Fruit fly (Drosophila melanogaster) whole organism, embryonic: ENCODE results near the gene Lasp.
A peak's percentile ranks its signal among the peaks of the same experiment; 100 is the strongest.

ENCODE experiments used
- Blimp-1 ChIP-seq: fragments of 200-800 bp; sonication (Bioruptor generic); optimal IDR thresholded peaks from 3 replicates; lab custom pipeline; 2018; ENCODE audit warnings: missing biosample characterization, missing genetic modification characterization, mild to moderate bottlenecking, moderate library complexity, missing genetic modification reagents
- CG11696 ChIP-seq: fragments of 200-800 bp; sonication (Bioruptor generic); IDR thresholded peaks from 2 replicates; pipeline ENCODE4 v1.3.6; 2022; ENCODE audit warnings: missing biosample characterization, missing genetic modification characterization
- CG13296 ChIP-seq: fragments of 200-800 bp; sonication (Bioruptor generic); optimal IDR thresholded peaks from 3 replicates; lab custom pipeline; 2018; ENCODE audit warnings: missing biosample characterization, mild to moderate bottlenecking, missing genetic modification characterization
- CG13624 ChIP-seq: fragments of 200-800 bp; sonication (Bioruptor generic); optimal IDR thresholded peaks from 2 replicates; lab custom pipeline; 2016; ENCODE audit warnings: missing biosample characterization, missing genetic modification characterization
- CG14860 ChIP-seq: fragments of 200-800 bp; sonication (Bioruptor generic); IDR thresholded peaks from 3 replicates; pipeline ENCODE4 v1.3.6; 2022; ENCODE audit warnings: missing biosample characterization, missing genetic modification characterization; ENCODE audit not compliant: partially characterized antibody
- CG15479 ChIP-seq: fragments of 200-800 bp; sonication (Bioruptor generic); optimal IDR thresholded peaks from 3 replicates; lab custom pipeline; 2019; ENCODE audit warnings: missing biosample characterization, mild to moderate bottlenecking, missing genetic modification characterization, moderate library complexity
- CG16779 ChIP-seq: fragments of 200-800 bp; sonication (Bioruptor generic); IDR thresholded peaks from 2 replicates; pipeline ENCODE4 v1.3.6; 2022; ENCODE audit warnings: missing biosample characterization, missing genetic modification characterization
- CG17359 ChIP-seq: fragments of 200-800 bp; sonication (Bioruptor generic); optimal IDR thresholded peaks from 3 replicates; lab custom pipeline; 2018; ENCODE audit warnings: missing biosample characterization, mild to moderate bottlenecking, missing genetic modification characterization, moderate library complexity
- CG2875 ChIP-seq: fragments of 200-800 bp; sonication (Bioruptor generic); optimal IDR thresholded peaks from 2 replicates; lab custom pipeline; 2017; ENCODE audit warnings: missing biosample characterization, mild to moderate bottlenecking, missing genetic modification characterization, missing genetic modification reagents
- CG3065 ChIP-seq: fragments of 200-800 bp; sonication (Bioruptor generic); optimal IDR thresholded peaks from 2 replicates; lab custom pipeline; 2016; ENCODE audit warnings: missing biosample characterization, missing genetic modification characterization
- CG34224 ChIP-seq: fragments of 200-800 bp; sonication (Bioruptor generic); IDR thresholded peaks from 3 replicates; pipeline ENCODE4 v1.3.6; 2022; ENCODE audit warnings: missing biosample characterization, missing genetic modification characterization; ENCODE audit not compliant: partially characterized antibody
- CG4360 ChIP-seq: fragments of 200-800 bp; sonication (Bioruptor generic); IDR thresholded peaks from 2 replicates; pipeline ENCODE4 v1.3.6; 2022; ENCODE audit warnings: missing biosample characterization, missing genetic modification characterization
- CG4424 ChIP-seq: fragments of 200-800 bp; sonication (Bioruptor generic); optimal IDR thresholded peaks from 3 replicates; lab custom pipeline; 2016; ENCODE audit warnings: missing biosample characterization, missing genetic modification characterization
- CG4730 ChIP-seq: fragments of 200-800 bp; sonication (Bioruptor generic); IDR thresholded peaks from 2 replicates; pipeline ENCODE4 v1.3.6; 2022; ENCODE audit warnings: missing biosample characterization, missing genetic modification characterization
- CG6254 ChIP-seq: fragments of 200-800 bp; sonication (Bioruptor generic); optimal IDR thresholded peaks from 3 replicates; lab custom pipeline; 2017; ENCODE audit warnings: mild to moderate bottlenecking, missing biosample characterization, missing genetic modification reagents, missing genetic modification characterization
- CG6272 ChIP-seq: fragments of 200-800 bp; sonication (Bioruptor generic); IDR thresholded peaks from 2 replicates; pipeline ENCODE4 v1.3.6; 2022; ENCODE audit warnings: missing biosample characterization, missing genetic modification characterization
- CG7987 ChIP-seq: fragments of 200-800 bp; sonication (Bioruptor generic); optimal IDR thresholded peaks from 2 replicates; lab custom pipeline; 2018; ENCODE audit warnings: missing biosample characterization, mild to moderate bottlenecking, missing genetic modification characterization, moderate library complexity
- CG8478 ChIP-seq: fragments of >200 bp; optimal IDR thresholded peaks from 2 replicates; lab custom pipeline; 2018
- CTCF ChIP-seq: fragments of 200-800 bp; sonication (Bioruptor generic); optimal IDR thresholded peaks from 2 replicates; lab custom pipeline; 2017; ENCODE audit warnings: missing biosample characterization, mild to moderate bottlenecking, missing genetic modification characterization, moderate library complexity
- CrebB ChIP-seq: fragments of 200-800 bp; sonication (Bioruptor generic); optimal IDR thresholded peaks from 3 replicates; lab custom pipeline; 2018; ENCODE audit warnings: missing biosample characterization, mild to moderate bottlenecking, missing genetic modification characterization
- Deaf1 ChIP-seq: fragments of 200-800 bp; optimal IDR thresholded peaks from 3 replicates; lab custom pipeline; 2019; ENCODE audit warnings: missing biosample characterization, mild to moderate bottlenecking, missing genetic modification characterization, moderate library complexity
- Dek ChIP-seq: fragments of 200-800 bp; sonication (Bioruptor generic); optimal IDR thresholded peaks from 3 replicates; lab custom pipeline; 2019; ENCODE audit warnings: missing biosample characterization, mild to moderate bottlenecking, missing genetic modification characterization, moderate library complexity
- E2f1 ChIP-seq: fragments of 200-800 bp; sonication (Bioruptor generic); IDR thresholded peaks from 2 replicates; pipeline ENCODE4 v1.3.6; 2022; ENCODE audit warnings: missing biosample characterization, missing genetic modification characterization
- E2f2 ChIP-seq: fragments of 200-800 bp; sonication (Bioruptor generic); IDR thresholded peaks from 2 replicates; pipeline ENCODE4 v1.3.6; 2022; ENCODE audit warnings: missing biosample characterization, missing genetic modification characterization
- ERR ChIP-seq: fragments of 200-800 bp; sonication (Bioruptor generic); optimal IDR thresholded peaks from 2 replicates; lab custom pipeline; 2016; ENCODE audit warnings: missing biosample characterization, missing genetic modification characterization
- Fer3 ChIP-seq: fragments of 200-800 bp; sonication (Bioruptor generic); optimal IDR thresholded peaks from 2 replicates; lab custom pipeline; 2018; ENCODE audit warnings: missing biosample characterization, mild to moderate bottlenecking, missing genetic modification characterization, moderate library complexity
- Gug ChIP-seq: fragments of 200-800 bp; sonication (Bioruptor generic); IDR thresholded peaks from 4 replicates; pipeline ENCODE4 v1.3.6; 2022; ENCODE audit warnings: missing biosample characterization, missing genetic modification characterization
- H2.0 ChIP-seq: fragments of 200-800 bp; sonication (Bioruptor generic); IDR thresholded peaks from 2 replicates; pipeline ENCODE4 v1.3.6; 2022; ENCODE audit warnings: missing biosample characterization, missing genetic modification characterization
- HHEX ChIP-seq: fragments of 200-800 bp; sonication (Bioruptor generic); optimal IDR thresholded peaks from 3 replicates; lab custom pipeline; 2017; ENCODE audit warnings: missing biosample characterization, mild to moderate bottlenecking, missing genetic modification characterization, missing genetic modification reagents
- HLH3B ChIP-seq: fragments of 200-800 bp; sonication (Bioruptor generic); IDR thresholded peaks from 2 replicates; pipeline ENCODE4 v1.3.6; 2022; ENCODE audit warnings: missing biosample characterization, missing genetic modification characterization
- Nf-YA ChIP-seq: fragments of 200-800 bp; sonication (Bioruptor generic); IDR thresholded peaks from 2 replicates; pipeline ENCODE4 v1.3.6; 2022; ENCODE audit warnings: missing biosample characterization, missing genetic modification characterization
- Nf-YB ChIP-seq: fragments of 200-800 bp; sonication (Bioruptor generic); optimal IDR thresholded peaks from 3 replicates; lab custom pipeline; 2019; ENCODE audit warnings: missing biosample characterization, mild to moderate bottlenecking, missing genetic modification characterization, moderate library complexity
- NfI ChIP-seq: fragments of 200-800 bp; sonication (Bioruptor generic); optimal IDR thresholded peaks from 3 replicates; lab custom pipeline; 2018; ENCODE audit warnings: missing biosample characterization, mild to moderate bottlenecking, missing genetic modification characterization, moderate library complexity
- Oli ChIP-seq: fragments of 200-800 bp; sonication (Bioruptor generic); optimal IDR thresholded peaks from 2 replicates; lab custom pipeline; 2018; ENCODE audit warnings: missing biosample characterization, mild to moderate bottlenecking, missing genetic modification characterization, moderate library complexity
- Rx ChIP-seq: fragments of 200-800 bp; sonication (Bioruptor generic); IDR thresholded peaks from 2 replicates; pipeline ENCODE4 v1.3.6; 2022; ENCODE audit warnings: missing biosample characterization, missing genetic modification characterization
- Stat92E ChIP-seq, 3 experiments: fragments of >200 bp in 2 of 3; fragments of 200-800 bp in 1 of 3; sonication (Bioruptor generic) in 1 of 3; optimal IDR thresholded peaks; 2 replicates each; lab custom pipeline; 2017 to 2019; ENCODE audit warnings: missing biosample characterization in 3 of 3, missing genetic modification characterization in 3 of 3, mild to moderate bottlenecking in 1 of 3, moderate library complexity in 1 of 3
- TFAM ChIP-seq: fragments of 200-800 bp; sonication (Bioruptor generic); optimal IDR thresholded peaks from 2 replicates; lab custom pipeline; 2017; ENCODE audit warnings: missing biosample characterization, missing genetic modification characterization, inconsistent platforms
- ase ChIP-seq: fragments of 200-800 bp; sonication (Bioruptor generic); IDR thresholded peaks from 3 replicates; pipeline ENCODE4 v1.3.6; 2022; ENCODE audit warnings: missing biosample characterization, missing genetic modification characterization
- croc ChIP-seq: fragments of 200-800 bp; sonication (Bioruptor generic); conservative IDR thresholded peaks from 3 replicates; pipeline ENCODE4 v1.3.6; 2022; ENCODE audit warnings: missing biosample characterization, missing genetic modification characterization
- dmrt99B ChIP-seq: fragments of 200-800 bp; sonication (Bioruptor generic); optimal IDR thresholded peaks from 2 replicates; lab custom pipeline; 2018; ENCODE audit warnings: missing biosample characterization, mild to moderate bottlenecking, missing genetic modification characterization, moderate library complexity
- gem ChIP-seq: fragments of 200-800 bp; sonication (Bioruptor generic); optimal IDR thresholded peaks from 2 replicates; lab custom pipeline; 2019; ENCODE audit warnings: missing biosample characterization, mild to moderate bottlenecking, missing genetic modification characterization, moderate library complexity
- gro ChIP-seq: fragments of 200-800 bp; sonication (Bioruptor generic); optimal IDR thresholded peaks from 2 replicates; lab custom pipeline; 2016; ENCODE audit warnings: missing biosample characterization, missing genetic modification characterization
- gsb-n ChIP-seq: fragments of 200-800 bp; sonication (Bioruptor generic); optimal IDR thresholded peaks from 3 replicates; lab custom pipeline; 2018; ENCODE audit warnings: missing biosample characterization, mild to moderate bottlenecking, missing genetic modification characterization
- hkb ChIP-seq, 2 experiments: fragments of 200-800 bp in 1 of 2; fragments of >200 bp in 1 of 2; sonication (Bioruptor generic) in 1 of 2; IDR thresholded peaks in 1 of 2; optimal IDR thresholded peaks in 1 of 2; 2 replicates each; pipeline versions ENCODE4 v1.3.6 to Lab custom; 2017 to 2022; ENCODE audit warnings: missing biosample characterization in 1 of 2, missing genetic modification characterization in 1 of 2
- insv ChIP-seq, 2 experiments: fragments of 200-800 bp; sonication (Bioruptor generic); optimal IDR thresholded peaks; 3 replicates each; lab custom pipeline; 2016 to 2018; ENCODE audit warnings: missing biosample characterization in 2 of 2, missing genetic modification characterization in 2 of 2
- lov ChIP-seq, 2 experiments: fragments of 200-800 bp in 1 of 2; fragments of >200 bp in 1 of 2; sonication (Bioruptor generic) in 1 of 2; IDR thresholded peaks in 1 of 2; optimal IDR thresholded peaks in 1 of 2; 2 replicates in 1 of 2; 3 replicates in 1 of 2; pipeline versions ENCODE4 v1.3.6 to Lab custom; 2017 to 2022; ENCODE audit warnings: missing biosample characterization in 1 of 2, missing genetic modification characterization in 1 of 2
- schlank ChIP-seq: fragments of 200-800 bp; sonication (Bioruptor generic); optimal IDR thresholded peaks from 2 replicates; lab custom pipeline; 2018; ENCODE audit warnings: missing biosample characterization, mild to moderate bottlenecking, missing genetic modification characterization
- slou ChIP-seq: fragments of 200-800 bp; sonication (Bioruptor generic); optimal IDR thresholded peaks from 3 replicates; lab custom pipeline; 2016; ENCODE audit warnings: missing biosample characterization, missing genetic modification characterization
- vvl ChIP-seq: fragments of 200-800 bp; sonication (Bioruptor generic); IDR thresholded peaks from 2 replicates; pipeline ENCODE4 v1.3.6; 2022; ENCODE audit warnings: missing biosample characterization, missing genetic modification characterization
- yki ChIP-seq: fragments of >200 bp; optimal IDR thresholded peaks from 3 replicates; lab custom pipeline; 2018
- zen2 ChIP-seq: fragments of 200-800 bp; sonication (Bioruptor generic); IDR thresholded peaks from 3 replicates; pipeline ENCODE4 v1.3.6; 2022; ENCODE audit warnings: missing biosample characterization, missing genetic modification characterization; ENCODE audit not compliant: partially characterized antibody

Gene Lasp

DNA sequence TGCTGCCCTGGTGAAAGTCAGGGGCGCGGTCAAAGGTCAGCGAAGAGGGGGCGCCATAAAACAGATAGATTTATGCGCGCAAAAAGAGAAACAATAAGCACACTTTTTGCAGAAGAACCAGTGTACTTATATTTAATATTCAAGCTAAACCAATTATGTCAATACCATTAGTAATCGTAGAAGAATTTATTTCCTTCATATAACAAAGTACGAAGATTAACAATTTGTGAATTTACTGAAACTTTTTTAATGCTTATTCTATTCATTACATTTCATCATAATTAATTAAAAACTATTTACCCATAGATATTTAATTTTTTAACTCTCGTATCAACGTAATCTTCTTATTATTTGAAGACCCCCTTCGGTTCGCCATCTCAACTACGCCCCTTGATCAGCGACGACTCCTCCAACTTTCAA lies 69.4 kb downstream of the Lasp start (continued):
- TF ChIP-seq CG13296 (GFP tag; lab: Kevin White, UChicago) = no peak
- no peak for TF ChIP-seq CTCF
- TF ChIP-seq dmrt99B = peak; percentile 80
- no peak for TF ChIP-seq CG3065 (GFP tag; lab: Kevin White, UChicago)
- TF ChIP-seq TFAM (GFP tag; lab: Kevin White, UChicago) = no peak
- TF ChIP-seq H2.0 = no peak
- TF ChIP-seq Deaf1 = no peak
- no peak for TF ChIP-seq CG16779 (GFP tag; lab: Robert Waterston, UW)
- no peak for TF ChIP-seq insv (GFP tag; optimal IDR thresholded peaks at IDR 0.05; lab: Kevin White, UChicago)
- TF ChIP-seq CG11696 (GFP tag; lab: Robert Waterston, UW) = no peak
- TF ChIP-seq slou = peak; percentile 15
- TF ChIP-seq HHEX (GFP tag; lab: Kevin White, UChicago) = no peak
- TF ChIP-seq CG34224 (GFP tag; lab: Robert Waterston, UW) = no peak
- TF ChIP-seq gsb-n (tag; lab: Kevin White, UChicago) = peak; percentile 47
- no peak for TF ChIP-seq CG4730 (GFP tag; lab: Robert Waterston, UW)
- TF ChIP-seq CG6272 (GFP tag; lab: Robert Waterston, UW) = no peak
- peak; percentile 76 for TF ChIP-seq Oli (tag; lab: Kevin White, UChicago)
- TF ChIP-seq croc = peak; percentile 52; the same call in 1 of the 3 replicates
- no peak for TF ChIP-seq CG7987 (GFP tag; lab: Kevin White, UChicago)
- TF ChIP-seq Fer3 (tag; lab: Kevin White, UChicago) = no peak
- TF ChIP-seq Gug (GFP tag; lab: Robert Waterston, UW) = peak; percentile 40; the same call in 2 of the 4 replicates
- no peak for TF ChIP-seq CG15479 (GFP tag; lab: Kevin White, UChicago)
- peak; percentile 15 for TF ChIP-seq NfI (GFP tag; lab: Kevin White, UChicago)
- peak; percentile 50 for TF ChIP-seq Nf-YB
- peak; percentile 38 for TF ChIP-seq Rx
- TF ChIP-seq CrebB (tag; lab: Kevin White, UChicago) = no peak
- peak; percentile 56 for TF ChIP-seq CG6254
- TF ChIP-seq CG13624 = no peak
- peak; percentile 80 for TF ChIP-seq gem (tag; lab: Kevin White, UChicago)
- TF ChIP-seq vvl (GFP tag; lab: Robert Waterston, UW) = no peak
- TF ChIP-seq Nf-YA (GFP tag; lab: Robert Waterston, UW) = no peak
- TF ChIP-seq ase (GFP tag; lab: Robert Waterston, UW) = 0 out of 3 replicates have a peak, but pooled peaks have one; percentile 50
- peak; percentile 71 for TF ChIP-seq CG4424
- TF ChIP-seq CG17359 (tag; lab: Kevin White, UChicago) = peak; percentile 62
- no peak for TF ChIP-seq hkb (optimal IDR thresholded peaks at IDR 0.05; lab: Kevin White, UChicago)
- TF ChIP-seq hkb (GFP tag; IDR thresholded peaks at IDR 0.05; lab: Robert Waterston, UW) = peak; percentile 28; the same call in 1 of the 2 replicates
- peak; percentile 5 for TF ChIP-seq Dek (tag; lab: Kevin White, UChicago)
- peak; percentile 68 for TF ChIP-seq Blimp-1
- no peak for TF ChIP-seq schlank
- TF ChIP-seq Stat92E (GFP tag; optimal IDR thresholded peaks at IDR 0.05; lab: Kevin White, UChicago) = no peak
- TF ChIP-seq HLH3B = no peak
- no peak for TF ChIP-seq CG4360
- TF ChIP-seq CG14860 (GFP tag; lab: Robert Waterston, UW) = no peak
- no peak for TF ChIP-seq ERR (GFP tag; lab: Kevin White, UChicago)
- TF ChIP-seq CG2875 (GFP tag; lab: Kevin White, UChicago) = peak; percentile 63
- TF ChIP-seq zen2 (GFP tag; lab: Robert Waterston, UW) = no peak
- TF ChIP-seq lov (optimal IDR thresholded peaks at IDR 0.05; lab: Kevin White, UChicago) = no peak
- TF ChIP-seq lov (GFP tag; IDR thresholded peaks at IDR 0.05; lab: Robert Waterston, UW) = no peak
- no peak for TF ChIP-seq CG8478 (lab: Kevin White, UChicago)
- TF ChIP-seq E2f2 (GFP tag; lab: Robert Waterston, UW) = no peak
- TF ChIP-seq gro (GFP tag; lab: Kevin White, UChicago) = no peak
- TF ChIP-seq yki = no peak
- TF ChIP-seq E2f1 (GFP tag; lab: Robert Waterston, UW) = no peak
